Worm (Caenorhabditis elegans) whole organism, midembryonic: ENCODE measurements around the gene F46C3.6.

Source experiments
- T22C8.4 ChIP-seq: fragments of 200-800 bp; sonication (Bioruptor generic); IDR thresholded peaks from 2 replicates; pipeline ENCODE4 v1.3.6; 2022; ENCODE audit warnings: missing genetic modification characterization, missing compliant biosample characterization
- cog-1 ChIP-seq: sonication (generic microtip); optimal IDR thresholded peaks from 2 replicates; lab custom pipeline; 2016; ENCODE audit warnings: missing genetic modification characterization, missing compliant biosample characterization
- flt-1 ChIP-seq: fragments of 200-800 bp; sonication (Bioruptor generic); IDR thresholded peaks from 2 replicates; pipeline ENCODE4 v1.3.6; 2022; ENCODE audit warnings: missing genetic modification characterization, missing compliant biosample characterization
- klf-2 ChIP-seq: fragments of 200-800 bp; sonication (Bioruptor generic); conservative IDR thresholded peaks from 2 replicates; pipeline ENCODE4 v1.3.6; 2022; ENCODE audit warnings: missing genetic modification reagents, missing genetic modification characterization, missing compliant biosample characterization
- med-1 ChIP-seq: sonication (generic microtip); optimal IDR thresholded peaks from 2 replicates; lab custom pipeline; 2017; ENCODE audit warnings: missing genetic modification characterization, mild to moderate bottlenecking, missing compliant biosample characterization, antibody characterized with exemption, missing genetic modification reagents; ENCODE audit not compliant: insufficient read depth
- ref-1 ChIP-seq: fragments of 200-800 bp; sonication (Bioruptor generic); conservative IDR thresholded peaks from 2 replicates; pipeline ENCODE4 v1.3.6; 2022; ENCODE audit warnings: missing genetic modification reagents, missing genetic modification characterization, missing compliant biosample characterization
- tab-1 ChIP-seq: fragments of 200-800 bp; sonication (Bioruptor generic); IDR thresholded peaks from 2 replicates; pipeline ENCODE4 v1.3.6; 2022; ENCODE audit warnings: missing genetic modification characterization, missing compliant biosample characterization
- ztf-23 ChIP-seq: fragments of 200-800 bp; sonication (Bioruptor generic); IDR thresholded peaks from 2 replicates; pipeline ENCODE4 v1.3.6; 2022; ENCODE audit warnings: missing genetic modification reagents, missing genetic modification characterization, missing compliant biosample characterization
- ztf-29 ChIP-seq: fragments of 200-800 bp; sonication (Bioruptor generic); IDR thresholded peaks from 2 replicates; pipeline ENCODE4 v1.3.6; 2022; ENCODE audit warnings: missing genetic modification reagents, missing genetic modification characterization, missing compliant biosample characterization

F46C3.6 gene

DNA sequence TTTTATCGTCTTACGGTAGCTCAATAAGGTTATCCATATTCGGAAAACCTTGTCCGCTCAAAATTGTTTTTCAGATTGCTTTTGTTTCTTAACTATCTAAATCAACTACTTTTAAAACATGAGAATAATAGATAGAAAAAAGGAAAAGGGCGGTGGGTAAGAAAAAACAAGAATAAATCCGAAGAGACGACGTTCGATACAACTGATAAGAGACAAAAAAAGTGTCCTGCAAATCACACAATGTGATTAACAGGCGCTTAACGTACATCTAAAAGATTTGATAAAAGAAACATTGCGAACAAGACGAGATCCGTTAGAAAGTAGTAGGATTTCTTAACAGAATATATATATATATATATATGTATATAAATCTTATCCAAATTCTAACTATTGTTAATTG lies 13.6 kb upstream of the F46C3.6 start, which contains the start of gene hum-4:
hum-4 (minus strand) TSS at position 101 of the 400 bp plus-strand sequence.
- no peak for TF ChIP-seq klf-2 (GFP tag; lab: Robert Waterston, UW)
- no peak for TF ChIP-seq ztf-29
- no peak for TF ChIP-seq cog-1 (tag; lab: Kevin White, UChicago)
- no peak for TF ChIP-seq T22C8.4 (GFP tag; lab: Robert Waterston, UW)
- TF ChIP-seq tab-1 = no peak
- no peak for TF ChIP-seq ref-1 (GFP tag; lab: Robert Waterston, UW)
- no peak for TF ChIP-seq flt-1 (GFP tag; lab: Robert Waterston, UW)
- TF ChIP-seq med-1 (GFP tag; lab: Kevin White, UChicago) = no peak
- TF ChIP-seq ztf-23 = no peak

DNA sequence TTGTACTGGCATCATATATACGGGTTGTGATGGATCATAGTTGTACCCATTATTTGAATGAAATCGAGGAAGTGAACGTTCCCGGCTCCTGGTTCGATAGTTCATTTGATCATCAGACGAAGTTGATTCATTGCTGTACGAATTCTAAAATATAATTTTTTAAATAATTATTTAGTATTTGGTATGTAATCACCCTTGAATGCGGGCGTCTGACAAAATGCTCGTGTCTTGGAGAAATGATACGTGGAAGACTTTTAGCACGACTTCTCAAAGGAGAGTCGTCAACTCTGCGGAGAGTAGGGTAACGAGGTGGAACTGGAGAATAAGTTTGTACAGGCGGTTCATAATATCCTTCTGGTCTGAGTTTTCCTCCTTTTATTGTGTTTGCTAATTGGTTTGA lies 7.7 kb upstream of the F46C3.6 start:
- TF ChIP-seq tab-1 = no peak
- no peak for TF ChIP-seq ztf-29
- no peak for TF ChIP-seq cog-1 (tag; lab: Kevin White, UChicago)
- TF ChIP-seq T22C8.4 (GFP tag; lab: Robert Waterston, UW) = no peak
- no peak for TF ChIP-seq ref-1 (GFP tag; lab: Robert Waterston, UW)
- no peak for TF ChIP-seq ztf-23
- no peak for TF ChIP-seq med-1 (GFP tag; lab: Kevin White, UChicago)
- no peak for TF ChIP-seq klf-2 (GFP tag; lab: Robert Waterston, UW)
- no peak for TF ChIP-seq flt-1 (GFP tag; lab: Robert Waterston, UW)

DNA sequence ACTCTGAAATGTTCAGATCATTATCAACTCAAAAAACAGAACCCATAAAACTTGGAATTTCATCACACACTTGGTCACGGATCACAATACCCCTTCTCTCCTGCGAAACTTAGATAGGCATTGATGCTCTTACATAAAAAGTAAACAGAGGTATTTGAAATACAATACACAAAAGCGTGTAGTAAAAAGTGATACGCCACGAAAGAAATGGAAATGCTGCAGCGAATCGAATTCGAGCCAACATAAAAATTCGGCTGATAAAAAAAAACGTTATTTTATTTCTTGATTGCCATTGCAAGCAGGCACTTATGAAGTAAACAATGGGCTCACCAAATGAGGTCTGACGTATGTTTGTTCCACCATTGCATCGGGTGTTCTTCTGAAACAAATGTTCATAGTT lies 6.8 kb upstream of the F46C3.6 start:
- no peak for TF ChIP-seq med-1 (GFP tag; lab: Kevin White, UChicago)
- no peak for TF ChIP-seq flt-1 (GFP tag; lab: Robert Waterston, UW)
- TF ChIP-seq ztf-29 = no peak
- TF ChIP-seq tab-1 = no peak
- TF ChIP-seq ztf-23 = no peak

DNA sequence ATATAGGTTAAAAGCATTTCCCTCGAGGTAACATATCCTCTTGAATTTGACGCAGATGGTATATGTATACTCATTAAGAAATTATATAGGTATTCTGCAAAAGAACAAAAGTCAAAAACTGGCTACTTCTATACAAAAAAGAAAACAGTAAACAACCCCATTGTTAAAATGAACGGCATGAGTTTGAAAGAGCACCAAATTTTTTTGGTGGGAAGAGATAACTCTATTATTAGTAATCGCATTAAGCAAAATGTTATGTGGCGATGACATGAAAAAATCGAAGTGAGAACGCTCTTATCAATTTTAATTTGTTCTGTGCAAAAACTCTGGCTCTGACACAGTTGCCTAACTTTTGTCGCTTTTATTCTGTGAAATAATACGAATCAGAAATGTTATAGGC lies 1.2 kb downstream of the F46C3.6 start, which contains the start of gene F46C3.2:
F46C3.2 (minus strand) TSS at position 101 of the 400 bp plus-strand sequence.
- TF ChIP-seq ztf-23 (no peak), tab-1 (no peak), klf-2 (GFP tag; lab: Robert Waterston, UW) (no peak), ztf-29 (no peak), med-1 (GFP tag; lab: Kevin White, UChicago) (no peak), flt-1 (GFP tag; lab: Robert Waterston, UW) (no peak), T22C8.4 (GFP tag; lab: Robert Waterston, UW) (no peak), cog-1 (tag; lab: Kevin White, UChicago) (no peak), ref-1 (GFP tag; lab: Robert Waterston, UW) (no peak)

DNA sequence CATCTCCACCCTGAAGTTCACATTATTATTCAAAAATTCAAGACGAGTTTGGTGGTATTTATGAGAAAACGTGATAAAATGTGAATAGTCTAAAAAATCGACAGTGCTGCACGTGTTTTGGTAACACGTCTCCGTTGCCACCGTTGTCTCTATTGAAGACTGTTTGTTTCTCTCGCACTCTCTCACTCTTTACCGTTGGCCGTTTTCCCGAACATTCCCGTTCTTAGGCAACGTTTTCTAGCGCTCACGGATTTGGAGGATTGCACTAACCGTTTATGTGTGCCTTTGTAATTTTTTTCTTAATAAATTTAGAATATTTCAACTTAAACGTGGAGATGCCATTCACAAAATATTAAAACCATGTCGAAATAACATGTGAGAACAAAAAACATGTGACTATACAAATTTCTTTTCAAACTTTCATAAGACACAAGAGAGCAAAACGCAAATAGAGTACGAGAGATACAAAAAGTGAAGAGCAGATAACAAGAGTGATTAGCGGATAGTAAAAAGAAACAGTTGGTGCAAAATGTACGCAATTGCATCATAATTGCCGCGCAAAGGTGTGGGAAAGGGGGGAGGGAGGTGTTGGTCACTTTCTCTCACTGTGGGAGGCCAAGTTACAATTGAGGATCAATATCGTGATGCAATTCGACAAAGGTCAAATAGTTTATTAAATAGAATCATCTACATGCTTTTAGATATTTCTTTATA lies 4.9 kb downstream of the F46C3.6 start, which contains the start of gene pek-1:
pek-1 (minus strand) TSS at position 51 of the 714 bp plus-strand sequence.
- TF ChIP-seq cog-1 (tag; lab: Kevin White, UChicago) (peak; percentile 5), ref-1 (GFP tag; lab: Robert Waterston, UW) (no peak)

DNA sequence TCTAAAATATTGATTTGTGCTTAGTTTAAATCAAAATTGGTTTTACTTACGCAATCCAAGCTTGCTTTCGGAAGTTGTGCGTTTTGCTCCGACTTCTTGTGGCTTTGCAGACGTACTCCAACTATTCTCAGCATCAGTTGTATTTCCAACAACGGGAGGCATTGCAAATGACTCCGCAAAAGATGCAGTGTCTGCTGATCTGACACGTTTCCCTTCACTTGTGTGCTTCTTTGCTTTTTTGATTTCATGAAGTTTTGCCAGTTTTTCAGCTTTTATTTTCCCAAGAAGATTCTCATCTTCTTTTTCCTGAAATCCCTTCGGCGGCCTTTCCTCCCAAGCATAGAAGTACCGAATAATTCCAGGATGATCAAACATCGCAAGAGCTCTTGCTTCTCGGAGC lies 8.2 kb downstream of the F46C3.6 start:
- no peak for TF ChIP-seq ztf-29
- no peak for TF ChIP-seq T22C8.4 (GFP tag; lab: Robert Waterston, UW)
- TF ChIP-seq klf-2 (GFP tag; lab: Robert Waterston, UW) = no peak
- TF ChIP-seq cog-1 (tag; lab: Kevin White, UChicago) = no peak
- no peak for TF ChIP-seq ref-1 (GFP tag; lab: Robert Waterston, UW)
- no peak for TF ChIP-seq tab-1
- TF ChIP-seq ztf-23 = no peak
- TF ChIP-seq flt-1 (GFP tag; lab: Robert Waterston, UW) = no peak
- no peak for TF ChIP-seq med-1 (GFP tag; lab: Kevin White, UChicago)

DNA sequence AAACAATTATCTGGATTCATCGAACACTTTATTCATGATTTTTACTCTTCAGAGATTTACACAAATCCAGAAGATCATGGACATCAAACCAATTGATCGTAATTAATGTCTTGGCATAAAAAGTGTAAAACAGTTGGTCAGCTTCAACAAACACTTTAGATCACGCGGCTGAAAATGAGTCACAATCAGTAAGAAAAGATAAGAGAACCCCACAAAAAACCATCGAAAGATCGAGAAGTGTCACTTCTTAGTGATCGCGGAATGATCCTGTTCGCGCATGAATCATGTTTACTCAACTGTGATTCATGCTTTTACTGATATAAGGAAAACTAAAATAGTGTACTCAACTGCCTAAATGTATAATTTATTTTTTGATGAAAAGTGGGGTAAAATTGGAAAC lies 10.4 kb downstream of the F46C3.6 start:
- TF ChIP-seq med-1 (GFP tag; lab: Kevin White, UChicago) (no peak), ztf-23 (no peak), klf-2 (GFP tag; lab: Robert Waterston, UW) (no peak), cog-1 (tag; lab: Kevin White, UChicago) (no peak), T22C8.4 (GFP tag; lab: Robert Waterston, UW) (no peak), ref-1 (GFP tag; lab: Robert Waterston, UW) (no peak), ztf-29 (no peak), tab-1 (no peak), flt-1 (GFP tag; lab: Robert Waterston, UW) (no peak)

DNA sequence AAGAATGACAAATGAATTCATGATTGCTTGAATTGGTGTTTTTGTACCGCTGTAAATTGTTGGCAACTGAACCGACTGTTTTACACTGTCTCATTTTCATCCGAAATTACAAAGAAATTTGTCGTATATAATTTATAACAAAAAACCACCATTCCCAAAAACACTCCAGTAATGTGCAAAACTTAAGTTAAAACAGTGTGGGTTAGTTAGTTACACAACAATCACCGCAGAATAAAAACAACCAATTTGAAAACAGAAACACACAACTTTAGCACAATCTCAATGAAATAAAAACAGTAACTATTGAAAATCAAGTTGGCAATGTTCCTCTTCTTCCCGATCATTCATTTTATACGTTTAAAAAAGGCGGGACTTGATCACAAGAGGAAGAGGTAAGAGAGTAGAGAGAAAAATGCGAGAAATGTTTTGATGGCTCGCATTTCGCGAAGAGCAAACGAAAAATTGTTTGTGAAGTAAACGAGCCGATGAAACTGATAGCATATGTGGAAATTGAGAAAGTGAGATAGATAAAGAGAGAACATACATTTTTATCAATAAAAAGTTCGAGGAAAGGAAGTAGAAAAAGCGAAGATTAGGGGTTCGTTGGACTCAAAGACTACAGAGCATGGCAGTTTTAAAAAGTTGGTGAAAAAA lies 12.1 kb downstream of the F46C3.6 start, which contains the start of gene F08B12.4:
F08B12.4 (minus strand) TSS at position 51 of the 654 bp plus-strand sequence.
- TF ChIP-seq klf-2 (GFP tag; lab: Robert Waterston, UW) (no peak), ztf-23 (no peak), tab-1 (no peak), ref-1 (GFP tag; lab: Robert Waterston, UW) (no peak), flt-1 (GFP tag; lab: Robert Waterston, UW) (no peak), ztf-29 (no peak), cog-1 (tag; lab: Kevin White, UChicago) (no peak), T22C8.4 (GFP tag; lab: Robert Waterston, UW) (no peak), med-1 (GFP tag; lab: Kevin White, UChicago) (no peak)

DNA sequence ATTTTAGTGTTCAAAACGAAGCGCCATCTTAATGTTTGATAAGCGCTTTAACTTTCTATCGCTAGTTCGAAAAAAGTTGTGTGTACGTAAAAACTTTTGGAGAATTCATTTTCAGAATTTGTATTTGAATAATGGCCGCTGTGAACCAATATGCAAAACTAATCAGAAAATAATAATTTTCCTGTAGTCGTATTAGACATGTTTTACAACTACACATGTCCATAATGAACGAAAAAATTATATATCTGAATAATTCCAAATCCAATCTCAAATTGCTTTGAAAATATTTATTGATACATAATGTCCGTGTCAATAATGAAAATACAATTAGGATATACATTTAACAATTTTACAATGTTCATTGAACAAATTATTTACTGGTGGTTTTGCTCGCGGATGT lies 13.1 kb downstream of the F46C3.6 start:
- no peak for TF ChIP-seq ref-1 (GFP tag; lab: Robert Waterston, UW)
- no peak for TF ChIP-seq flt-1 (GFP tag; lab: Robert Waterston, UW)
- no peak for TF ChIP-seq med-1 (GFP tag; lab: Kevin White, UChicago)
- TF ChIP-seq ztf-29 = no peak
- TF ChIP-seq tab-1 = no peak
- TF ChIP-seq ztf-23 = no peak
